Fruit fly (Drosophila melanogaster) whole organism, embryonic: ENCODE measurements around the gene CG43078.
A peak's percentile ranks its signal among the peaks of the same experiment; 100 is the strongest.

ENCODE experiments used
- ATbp ChIP-seq: fragments of 200-800 bp; sonication (Bioruptor generic); optimal IDR thresholded peaks from 2 replicates; lab custom pipeline; 2017; ENCODE audit warnings: missing biosample characterization, mild to moderate bottlenecking, missing genetic modification characterization, missing genetic modification reagents
- CG10654 ChIP-seq: fragments of 200-800 bp; sonication (Bioruptor generic); optimal IDR thresholded peaks from 2 replicates; lab custom pipeline; 2016; ENCODE audit warnings: missing biosample characterization, missing genetic modification characterization
- CG10959 ChIP-seq: fragments of 200-800 bp; sonication (Bioruptor generic); IDR thresholded peaks from 2 replicates; pipeline ENCODE4 v1.3.6; 2022; ENCODE audit warnings: missing biosample characterization, missing genetic modification characterization
- CG11696 ChIP-seq: fragments of 200-800 bp; sonication (Bioruptor generic); IDR thresholded peaks from 2 replicates; pipeline ENCODE4 v1.3.6; 2022; ENCODE audit warnings: missing biosample characterization, missing genetic modification characterization
- CG11723 ChIP-seq: fragments of 200-800 bp; sonication (Bioruptor generic); optimal IDR thresholded peaks from 2 replicates; lab custom pipeline; 2017; ENCODE audit warnings: missing biosample characterization, mild to moderate bottlenecking, missing genetic modification characterization
- CG13775 ChIP-seq: fragments of 200-800 bp; sonication (Bioruptor generic); optimal IDR thresholded peaks from 3 replicates; lab custom pipeline; 2017; ENCODE audit warnings: missing biosample characterization, mild to moderate bottlenecking, missing genetic modification characterization
- CG16779 ChIP-seq: fragments of 200-800 bp; sonication (Bioruptor generic); IDR thresholded peaks from 2 replicates; pipeline ENCODE4 v1.3.6; 2022; ENCODE audit warnings: missing biosample characterization, missing genetic modification characterization
- CG17328 ChIP-seq: fragments of 200-800 bp; sonication (Bioruptor generic); IDR thresholded peaks from 2 replicates; pipeline ENCODE4 v1.3.6; 2022; ENCODE audit warnings: missing biosample characterization, missing genetic modification characterization
- CG2712 ChIP-seq: fragments of 200-800 bp; optimal IDR thresholded peaks from 3 replicates; lab custom pipeline; 2019; ENCODE audit warnings: missing biosample characterization, mild to moderate bottlenecking, missing genetic modification characterization, moderate library complexity
- CG3726 ChIP-seq: fragments of 200-800 bp; sonication (Bioruptor generic); IDR thresholded peaks from 3 replicates; pipeline ENCODE4, ENCODE4 v1.3.6; 2022; ENCODE audit warnings: missing biosample characterization, missing genetic modification characterization
- CG3847 ChIP-seq: fragments of 200-800 bp; sonication (Bioruptor generic); IDR thresholded peaks from 2 replicates; pipeline ENCODE4 v1.3.6; 2022; ENCODE audit warnings: missing biosample characterization, missing genetic modification characterization
- CG4328 ChIP-seq: fragments of 200-800 bp; sonication (Bioruptor generic); optimal IDR thresholded peaks from 3 replicates; lab custom pipeline; 2017; ENCODE audit warnings: missing biosample characterization, missing genetic modification reagents, missing genetic modification characterization
- CG6683 ChIP-seq: fragments of 200-800 bp; sonication (Bioruptor generic); optimal IDR thresholded peaks from 2 replicates; lab custom pipeline; 2017; ENCODE audit warnings: missing biosample characterization, mild to moderate bottlenecking, missing genetic modification characterization, missing genetic modification reagents
- CG7271 ChIP-seq: fragments of 200-800 bp; sonication (Bioruptor generic); optimal IDR thresholded peaks from 2 replicates; lab custom pipeline; 2018; ENCODE audit warnings: missing biosample characterization, mild to moderate bottlenecking, missing genetic modification characterization, moderate library complexity
- CG7786 ChIP-seq: fragments of 200-800 bp; sonication (Bioruptor generic); optimal IDR thresholded peaks from 2 replicates; lab custom pipeline; 2016; ENCODE audit warnings: missing biosample characterization, missing genetic modification characterization
- CG7963 ChIP-seq: fragments of 200-800 bp; sonication (Bioruptor generic); IDR thresholded peaks from 3 replicates; pipeline ENCODE4 v1.3.6; 2022; ENCODE audit warnings: missing biosample characterization, missing genetic modification characterization; ENCODE audit not compliant: partially characterized antibody
- CG8388 ChIP-seq: fragments of 200-800 bp; sonication (Bioruptor generic); optimal IDR thresholded peaks from 2 replicates; lab custom pipeline; 2019; ENCODE audit warnings: missing biosample characterization, mild to moderate bottlenecking, missing genetic modification characterization, moderate library complexity
- CG8478 ChIP-seq: fragments of >200 bp; optimal IDR thresholded peaks from 2 replicates; lab custom pipeline; 2018
- CG9817 ChIP-seq: fragments of 200-800 bp; sonication (Bioruptor generic); optimal IDR thresholded peaks from 2 replicates; lab custom pipeline; 2018; ENCODE audit warnings: missing biosample characterization, mild to moderate bottlenecking, missing genetic modification characterization, moderate library complexity
- CG9932 ChIP-seq: fragments of 200-800 bp; sonication (Bioruptor generic); IDR thresholded peaks from 2 replicates; pipeline ENCODE4 v1.3.6; 2022; ENCODE audit warnings: missing biosample characterization, missing genetic modification characterization
- Camta ChIP-seq: fragments of 200-800 bp; sonication (Bioruptor generic); optimal IDR thresholded peaks from 2 replicates; lab custom pipeline; 2016; ENCODE audit warnings: missing biosample characterization, missing genetic modification characterization
- Ets97D ChIP-seq: fragments of 200-800 bp; sonication (Bioruptor generic); optimal IDR thresholded peaks from 3 replicates; lab custom pipeline; 2016; ENCODE audit warnings: missing biosample characterization, missing genetic modification characterization
- Fer1 ChIP-seq: fragments of 200-800 bp; sonication (Bioruptor generic); optimal IDR thresholded peaks from 2 replicates; lab custom pipeline; 2017; ENCODE audit warnings: missing biosample characterization, mild to moderate bottlenecking, missing genetic modification characterization
- Gsc ChIP-seq: fragments of 200-800 bp; sonication (Bioruptor generic); IDR thresholded peaks from 2 replicates; pipeline ENCODE4 v1.3.6; 2022; ENCODE audit warnings: missing biosample characterization, missing genetic modification characterization
- Gug ChIP-seq: fragments of 200-800 bp; sonication (Bioruptor generic); IDR thresholded peaks from 4 replicates; pipeline ENCODE4 v1.3.6; 2022; ENCODE audit warnings: missing biosample characterization, missing genetic modification characterization
- MTF-1 ChIP-seq: fragments of 200-800 bp; sonication (Bioruptor generic); optimal IDR thresholded peaks from 2 replicates; lab custom pipeline; 2018; ENCODE audit warnings: missing biosample characterization, mild to moderate bottlenecking, missing genetic modification characterization, borderline replicate concordance
- NK7.1 ChIP-seq: fragments of 200-800 bp; sonication (Bioruptor generic); optimal IDR thresholded peaks from 3 replicates; lab custom pipeline; 2016; ENCODE audit warnings: missing biosample characterization, missing genetic modification characterization
- Pdp1 ChIP-seq, 2 experiments: fragments of 200-800 bp; sonication (Bioruptor generic); optimal IDR thresholded peaks; 3 replicates each; lab custom pipeline; 2016; ENCODE audit warnings: missing biosample characterization in 2 of 2, missing genetic modification characterization in 2 of 2, mild to moderate bottlenecking in 1 of 2, moderate library complexity in 1 of 2
- Ptx1 ChIP-seq: fragments of 200-800 bp; sonication (Bioruptor generic); IDR thresholded peaks from 2 replicates; pipeline ENCODE4 v1.3.6; 2022; ENCODE audit warnings: missing biosample characterization, missing genetic modification characterization
- Sin3A ChIP-seq: fragments of >200 bp; optimal IDR thresholded peaks from 2 replicates; lab custom pipeline; 2018
- al ChIP-seq: fragments of 200-800 bp; sonication (Bioruptor generic); IDR thresholded peaks from 2 replicates; pipeline ENCODE4 v1.3.6; 2022; ENCODE audit warnings: missing biosample characterization, missing genetic modification characterization
- ap ChIP-seq: fragments of 200-800 bp; sonication (Bioruptor generic); IDR thresholded peaks from 2 replicates; pipeline ENCODE4 v1.3.6; 2022; ENCODE audit warnings: missing biosample characterization, missing genetic modification characterization
- ara ChIP-seq: fragments of 200-800 bp; sonication (Bioruptor generic); IDR thresholded peaks from 2 replicates; pipeline ENCODE4 v1.3.6; 2022; ENCODE audit warnings: missing biosample characterization, missing genetic modification characterization
- br ChIP-seq: fragments of >200 bp; optimal IDR thresholded peaks from 2 replicates; lab custom pipeline; 2017
- btn ChIP-seq: fragments of 200-800 bp; sonication (Bioruptor generic); optimal IDR thresholded peaks from 2 replicates; lab custom pipeline; 2016; ENCODE audit warnings: missing biosample characterization, missing genetic modification characterization
- cwo ChIP-seq: fragments of 200-800 bp; sonication (Bioruptor generic); optimal IDR thresholded peaks from 3 replicates; lab custom pipeline; 2017; ENCODE audit warnings: missing biosample characterization, missing genetic modification characterization, mild to moderate bottlenecking, moderate library complexity, missing genetic modification reagents
- gce ChIP-seq: fragments of 200-800 bp; sonication (Bioruptor generic); IDR thresholded peaks from 3 replicates; pipeline ENCODE4 v1.3.6; 2022; ENCODE audit warnings: missing biosample characterization, missing genetic modification characterization
- gcm2 ChIP-seq: fragments of 200-800 bp; sonication (Bioruptor generic); optimal IDR thresholded peaks from 2 replicates; lab custom pipeline; 2016; ENCODE audit warnings: missing biosample characterization, missing genetic modification characterization
- klu ChIP-seq: fragments of 200-800 bp; sonication (Bioruptor generic); IDR thresholded peaks from 2 replicates; pipeline ENCODE4 v1.3.6; 2022; ENCODE audit warnings: missing biosample characterization, missing genetic modification characterization
- luna ChIP-seq: fragments of 200-800 bp; sonication (Bioruptor generic); optimal IDR thresholded peaks from 2 replicates; lab custom pipeline; 2016; ENCODE audit warnings: missing biosample characterization, missing genetic modification characterization
- mam ChIP-seq: fragments of 200-800 bp; sonication (Bioruptor generic); optimal IDR thresholded peaks from 3 replicates; lab custom pipeline; 2016; ENCODE audit warnings: missing biosample characterization, missing genetic modification characterization
- mld ChIP-seq: fragments of 200-800 bp; sonication (Bioruptor generic); IDR thresholded peaks from 3 replicates; pipeline ENCODE4 v1.3.6; 2022; ENCODE audit warnings: missing biosample characterization, missing genetic modification characterization; ENCODE audit not compliant: partially characterized antibody
- oc ChIP-seq: fragments of 200-800 bp; sonication (Bioruptor generic); optimal IDR thresholded peaks from 2 replicates; lab custom pipeline; 2018; ENCODE audit warnings: missing biosample characterization, mild to moderate bottlenecking, missing genetic modification characterization, moderate library complexity
- pan ChIP-seq, 4 experiments: fragments of >200 bp in 3 of 4; fragments of 200-800 bp in 1 of 4; sonication (Bioruptor generic) in 1 of 4; optimal IDR thresholded peaks in 3 of 4; IDR thresholded peaks in 1 of 4; 2 replicates each; pipeline versions ENCODE4 v1.3.6 to Lab custom; 2017 to 2022; ENCODE audit warnings: missing biosample characterization in 2 of 4, missing genetic modification characterization in 2 of 4, mixed read lengths in 1 of 4
- pnt ChIP-seq: fragments of 200-800 bp; sonication (Bioruptor generic); optimal IDR thresholded peaks from 3 replicates; lab custom pipeline; 2016; ENCODE audit warnings: missing biosample characterization, missing genetic modification characterization
- prd ChIP-seq, 3 experiments: fragments of >200 bp in 2 of 3; fragments of 200-800 bp in 1 of 3; sonication (Bioruptor generic) in 1 of 3; optimal IDR thresholded peaks in 2 of 3; IDR thresholded peaks in 1 of 3; 2 replicates in 2 of 3; 3 replicates in 1 of 3; pipeline versions ENCODE4 v1.3.6 to Lab custom; 2017 to 2022; ENCODE audit warnings: missing biosample characterization in 1 of 3, missing genetic modification characterization in 1 of 3
- seq ChIP-seq: fragments of 200-800 bp; sonication (Bioruptor generic); IDR thresholded peaks from 2 replicates; pipeline ENCODE4 v1.3.6; 2022; ENCODE audit warnings: missing biosample characterization, missing genetic modification characterization
- slp2 ChIP-seq: fragments of 200-800 bp; sonication (Bioruptor generic); optimal IDR thresholded peaks from 2 replicates; lab custom pipeline; 2016; ENCODE audit warnings: missing biosample characterization, missing genetic modification characterization
- tap ChIP-seq: fragments of 200-800 bp; optimal IDR thresholded peaks from 3 replicates; lab custom pipeline; 2019; ENCODE audit warnings: missing biosample characterization, mild to moderate bottlenecking, missing genetic modification characterization, moderate library complexity
- twi ChIP-seq: fragments of 200-800 bp; optimal IDR thresholded peaks from 2 replicates; lab custom pipeline; 2019; ENCODE audit warnings: missing biosample characterization, mild to moderate bottlenecking, missing genetic modification characterization, moderate library complexity
- vvl ChIP-seq: fragments of 200-800 bp; sonication (Bioruptor generic); IDR thresholded peaks from 2 replicates; pipeline ENCODE4 v1.3.6; 2022; ENCODE audit warnings: missing biosample characterization, missing genetic modification characterization

The CG43078 gene

dm6 chr3L:8628964-8629363 lies 52.4 kb downstream of the CG43078 start (continued):
- TF ChIP-seq CG3847 (GFP tag; lab: Robert Waterston, UW) (peak; percentile 32; the same call in 1 of the 2 replicates), Ets97D (GFP tag; lab: Kevin White, UChicago) (no peak), CG3726 (GFP tag; lab: Robert Waterston, UW) (no peak), seq (0 out of 2 replicates have a peak, but pooled peaks have one; percentile 27), Ptx1 (GFP tag; lab: Robert Waterston, UW) (peak; percentile 79), Camta (no peak), Pdp1 (GFP tag; optimal IDR thresholded peaks at IDR 0.05; lab: Kevin White, UChicago) (peak in 1 of 2 experiments; percentile 14), Gug (GFP tag; lab: Robert Waterston, UW) (0 out of 4 replicates have a peak, but pooled peaks have one; percentile 34), CG2712 (tag; lab: Kevin White, UChicago) (peak; percentile 90), NK7.1 (GFP tag; lab: Kevin White, UChicago) (no peak), CG7271 (tag; lab: Kevin White, UChicago) (no peak), CG9817 (tag; lab: Kevin White, UChicago) (peak; percentile 37), CG7786 (no peak), Fer1 (GFP tag; lab: Kevin White, UChicago) (peak; percentile 64), CG6683 (GFP tag; lab: Kevin White, UChicago) (peak; percentile 17), MTF-1 (no peak), mld (no peak), oc (tag; lab: Kevin White, UChicago) (no peak), Sin3A (lab: Kevin White, UChicago) (no peak), CG10959 (GFP tag; lab: Robert Waterston, UW) (peak; percentile 38; the same call in 1 of the 2 replicates), cwo (peak; percentile 37), pan (optimal IDR thresholded peaks at IDR 0.05; lab: Kevin White, UChicago) (no peak), pan (GFP tag; optimal IDR thresholded peaks at IDR 0.05 in 1 of 2, IDR thresholded peaks at IDR 0.05 in 1 of 2) (peak in 1 of 2 experiments; percentile 87), pnt (GFP tag; lab: Kevin White, UChicago) (no peak), luna (GFP tag; lab: Kevin White, UChicago) (no peak), slp2 (GFP tag; lab: Kevin White, UChicago) (no peak), gce (peak; percentile 65; the same call in 1 of the 3 replicates), CG11696 (GFP tag; lab: Robert Waterston, UW) (peak; percentile 66), br (lab: Kevin White, UChicago) (no peak), CG8478 (lab: Kevin White, UChicago) (no peak), twi (tag; lab: Kevin White, UChicago) (peak; percentile 61), CG7963 (GFP tag; lab: Robert Waterston, UW) (no peak), al (peak; percentile 65), Gsc (GFP tag; lab: Robert Waterston, UW) (no peak), btn (no peak), CG13775 (GFP tag; lab: Kevin White, UChicago) (peak; percentile 33), CG9932 (GFP tag; lab: Robert Waterston, UW) (peak; percentile 46), CG4328 (GFP tag; lab: Kevin White, UChicago) (peak; percentile 59), CG17328 (GFP tag; lab: Robert Waterston, UW) (peak; percentile 65), ap (peak; percentile 50), vvl (GFP tag; lab: Robert Waterston, UW) (peak; percentile 85), ara (GFP tag; lab: Robert Waterston, UW) (peak; percentile 78; the same call in 1 of the 2 replicates), CG8388 (GFP tag; lab: Kevin White, UChicago) (peak; percentile 49), gcm2 (no peak), klu (GFP tag; lab: Robert Waterston, UW) (peak; percentile 51; the same call in 1 of the 2 replicates), CG16779 (GFP tag; lab: Robert Waterston, UW) (no peak), ATbp (GFP tag; lab: Kevin White, UChicago) (peak; percentile 32), mam (GFP tag; lab: Kevin White, UChicago) (no peak), CG11723 (no peak), tap (tag; lab: Kevin White, UChicago) (peak; percentile 58), CG10654 (GFP tag; lab: Kevin White, UChicago) (peak; percentile 40), prd (optimal IDR thresholded peaks at IDR 0.05; lab: Kevin White, UChicago) (no peak), prd (GFP tag; IDR thresholded peaks at IDR 0.05; lab: Robert Waterston, UW) (peak; percentile 88)
